Worm (Caenorhabditis elegans) whole organism, late embryonic: Measurements from ENCODE around the gene T20B12.3.

Source experiments
- C38D4.7 ChIP-seq: fragments of 200-800 bp; sonication (Bioruptor generic); optimal IDR thresholded peaks from 2 replicates; lab custom pipeline; 2018; ENCODE audit warnings: mild to moderate bottlenecking, missing genetic modification characterization, moderate library complexity, missing compliant biosample characterization
- F13H6.1 ChIP-seq: sonication (generic microtip); optimal IDR thresholded peaks from 2 replicates; lab custom pipeline; 2016; ENCODE audit warnings: missing genetic modification characterization, missing compliant biosample characterization
- K09A11.1 ChIP-seq: sonication (generic microtip); optimal IDR thresholded peaks from 2 replicates; lab custom pipeline; 2017; ENCODE audit warnings: antibody characterized with exemption, mild to moderate bottlenecking, missing genetic modification characterization, missing compliant biosample characterization; ENCODE audit not compliant: insufficient read depth
- T23F11.4 ChIP-seq: fragments of 200-800 bp; sonication (Bioruptor generic); optimal IDR thresholded peaks from 2 replicates; lab custom pipeline; 2018; ENCODE audit warnings: mild to moderate bottlenecking, missing genetic modification characterization, missing compliant biosample characterization
- Y22D7AL.16 ChIP-seq: sonication (generic microtip); optimal IDR thresholded peaks from 2 replicates; lab custom pipeline; 2016; ENCODE audit warnings: missing genetic modification characterization, missing compliant biosample characterization
- ahr-1 ChIP-seq: sonication (generic microtip); optimal IDR thresholded peaks from 2 replicates; lab custom pipeline; 2016; ENCODE audit warnings: missing genetic modification characterization, missing compliant biosample characterization
- ceh-30 ChIP-seq: fragments of 150-350 bp; optimal IDR thresholded peaks from 2 replicates; lab custom pipeline; 2014; ENCODE audit warnings: missing biosample characterization, missing genetic modification characterization
- ceh-31 ChIP-seq: sonication (generic microtip); optimal IDR thresholded peaks from 2 replicates; lab custom pipeline; 2016; ENCODE audit warnings: missing genetic modification characterization, missing compliant biosample characterization
- dve-1 ChIP-seq: sonication (generic microtip); optimal IDR thresholded peaks from 2 replicates; lab custom pipeline; 2017; ENCODE audit warnings: antibody characterized with exemption, mild to moderate bottlenecking, missing genetic modification characterization, missing compliant biosample characterization
- elt-2 ChIP-seq: sonication (generic microtip); optimal IDR thresholded peaks from 2 replicates; lab custom pipeline; 2016; ENCODE audit warnings: missing genetic modification reagents, missing genetic modification characterization, missing compliant biosample characterization
- ets-4 ChIP-seq: sonication (generic microtip); optimal IDR thresholded peaks from 2 replicates; lab custom pipeline; 2016; ENCODE audit warnings: missing genetic modification characterization, missing compliant biosample characterization
- eyg-1 ChIP-seq: sonication (generic microtip); optimal IDR thresholded peaks from 2 replicates; lab custom pipeline; 2016; ENCODE audit warnings: missing genotype, missing genetic modification characterization, missing compliant biosample characterization
- gmeb-2 ChIP-seq: sonication (generic microtip); optimal IDR thresholded peaks from 2 replicates; lab custom pipeline; 2016; ENCODE audit warnings: missing genetic modification characterization, inconsistent platforms, missing compliant biosample characterization
- hlh-6 ChIP-seq: sonication (generic microtip); optimal IDR thresholded peaks from 2 replicates; lab custom pipeline; 2016; ENCODE audit warnings: missing genotype, missing genetic modification characterization, missing compliant biosample characterization
- hlh-8 ChIP-seq: sonication (generic microtip); optimal IDR thresholded peaks from 2 replicates; lab custom pipeline; 2016; ENCODE audit warnings: missing genotype, missing genetic modification characterization, missing compliant biosample characterization
- lim-6 ChIP-seq: sonication (generic microtip); optimal IDR thresholded peaks from 2 replicates; lab custom pipeline; 2016; ENCODE audit warnings: missing genetic modification characterization, missing compliant biosample characterization
- lin-11 ChIP-seq: fragments of 200-800 bp; sonication (Bioruptor generic); optimal IDR thresholded peaks from 2 replicates; lab custom pipeline; 2018; ENCODE audit warnings: mild to moderate bottlenecking, missing genetic modification characterization, missing compliant biosample characterization
- mec-3 ChIP-seq: sonication (generic microtip); optimal IDR thresholded peaks from 2 replicates; lab custom pipeline; 2016; ENCODE audit warnings: borderline replicate concordance, missing genetic modification characterization, missing compliant biosample characterization
- npax-4 ChIP-seq: sonication (generic microtip); optimal IDR thresholded peaks from 2 replicates; lab custom pipeline; 2016; ENCODE audit warnings: missing genetic modification characterization, missing compliant biosample characterization
- odd-2 ChIP-seq: sonication (generic microtip); optimal IDR thresholded peaks from 2 replicates; lab custom pipeline; 2017; ENCODE audit warnings: antibody characterized with exemption, mild to moderate bottlenecking, missing genetic modification characterization, missing compliant biosample characterization
- pha-4 ChIP-seq: fragments of 150-350 bp; optimal IDR thresholded peaks from 2 replicates; lab custom pipeline; 2018; ENCODE audit warnings: missing biosample characterization, missing genetic modification reagents, missing genetic modification characterization
- pqm-1 ChIP-seq: sonication (generic microtip); optimal IDR thresholded peaks from 2 replicates; lab custom pipeline; 2016; ENCODE audit warnings: missing genetic modification characterization, missing compliant biosample characterization
- ref-2 ChIP-seq: sonication (generic microtip); optimal IDR thresholded peaks from 2 replicates; lab custom pipeline; 2016; ENCODE audit warnings: missing genetic modification characterization, missing compliant biosample characterization
- sdc-2 ChIP-seq: sonication (generic microtip); optimal IDR thresholded peaks from 2 replicates; lab custom pipeline; 2016; ENCODE audit warnings: missing genotype, missing genetic modification characterization, missing compliant biosample characterization
- sox-2 ChIP-seq: fragments of 200-800 bp; sonication (Bioruptor generic); IDR thresholded peaks from 2 replicates; pipeline ENCODE4 v1.3.6; 2022; ENCODE audit warnings: missing genetic modification reagents, missing genetic modification characterization, missing compliant biosample characterization
- sox-4 ChIP-seq: sonication (generic microtip); optimal IDR thresholded peaks from 2 replicates; lab custom pipeline; 2017; ENCODE audit warnings: mild to moderate bottlenecking, missing genetic modification characterization, inconsistent platforms, missing compliant biosample characterization
- tbx-7 ChIP-seq: sonication (generic microtip); optimal IDR thresholded peaks from 2 replicates; lab custom pipeline; 2016; ENCODE audit warnings: missing genotype, missing genetic modification characterization, missing compliant biosample characterization
- ttx-3 ChIP-seq: sonication (generic microtip); optimal IDR thresholded peaks from 2 replicates; lab custom pipeline; 2016; ENCODE audit warnings: missing genetic modification reagents, missing genetic modification characterization, missing compliant biosample characterization
- unc-42 ChIP-seq: sonication (generic microtip); optimal IDR thresholded peaks from 2 replicates; lab custom pipeline; 2016; ENCODE audit warnings: missing genotype, missing genetic modification characterization, missing compliant biosample characterization
- unc-55 ChIP-seq: sonication (generic microtip); optimal IDR thresholded peaks from 2 replicates; lab custom pipeline; 2017; ENCODE audit warnings: missing biosample characterization, missing genetic modification reagents, missing genetic modification characterization
- unc-86 ChIP-seq: sonication (generic microtip); optimal IDR thresholded peaks from 2 replicates; lab custom pipeline; 2016; ENCODE audit warnings: missing genetic modification characterization, missing compliant biosample characterization
- zip-5 ChIP-seq: sonication (generic microtip); optimal IDR thresholded peaks from 2 replicates; lab custom pipeline; 2016; ENCODE audit warnings: missing genetic modification characterization, missing compliant biosample characterization

The T20B12.3 gene

ce11 chrIII:7358627-7359026 lies 23.3 kb upstream of the T20B12.3 start:
- TF ChIP-seq eyg-1 (tag; lab: Kevin White, UChicago) (no peak), sdc-2 (no peak), C38D4.7 (GFP tag; lab: Kevin White, UChicago) (no peak), K09A11.1 (no peak), unc-86 (no peak), ahr-1 (tag; lab: Kevin White, UChicago) (no peak), pqm-1 (tag; lab: Kevin White, UChicago) (no peak), dve-1 (tag; lab: Kevin White, UChicago) (no peak), mec-3 (no peak), hlh-6 (tag; lab: Kevin White, UChicago) (no peak), sox-2 (GFP tag; lab: Robert Waterston, UW) (no peak), F13H6.1 (tag; lab: Kevin White, UChicago) (no peak), npax-4 (no peak), hlh-8 (tag; lab: Kevin White, UChicago) (no peak), T23F11.4 (GFP tag; lab: Kevin White, UChicago) (no peak), lim-6 (tag; lab: Kevin White, UChicago) (no peak), elt-2 (tag; lab: Kevin White, UChicago) (no peak)
- TF ChIP-seq, all 69 proteins: peak for 0

DNA sequence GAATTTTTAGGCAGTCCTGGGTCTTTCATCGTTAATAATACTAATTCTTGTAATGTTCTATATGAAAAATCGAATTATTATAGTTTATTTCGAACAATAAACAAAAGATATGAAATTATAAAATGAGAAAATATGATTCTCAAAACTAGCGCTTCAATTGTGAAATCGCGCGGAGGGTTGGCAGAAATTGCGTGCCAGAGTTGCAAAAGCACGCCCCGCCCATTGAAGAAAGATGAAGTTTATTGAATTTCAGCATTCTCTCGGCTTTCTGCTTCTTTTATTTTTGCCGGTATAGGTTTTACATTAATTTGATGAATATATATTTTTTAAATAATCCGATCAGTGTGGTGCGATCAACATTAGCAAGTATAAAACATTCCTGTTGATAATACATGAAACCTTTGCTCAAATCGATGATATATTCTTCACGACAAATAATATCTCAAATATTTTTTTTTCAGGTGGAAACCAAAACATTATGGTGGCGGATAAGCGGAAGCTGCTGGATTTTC lies 22.8 kb upstream of the T20B12.3 start, which contains the start of the genes eco-1 and hmgr-1:
TSS of gene eco-1 (minus strand) at position 59 of the 512 bp plus-strand sequence.
TSS of gene hmgr-1 (plus strand) at position 462 of the 512 bp plus-strand sequence.
- TF ChIP-seq ttx-3 (tag; lab: Kevin White, UChicago): no peak
- TF ChIP-seq sox-4 (tag; lab: Kevin White, UChicago): no peak
- no peak for TF ChIP-seq mec-3
- TF ChIP-seq unc-42 (tag; lab: Kevin White, UChicago): peak; percentile 55
- TF ChIP-seq, all 69 proteins: peak for 1

ce11 chrIII:7365602-7366001 lies 16.3 kb upstream of the T20B12.3 start, which contains the start of gene F08F8.11:
F08F8.11 (plus strand) TSS chrIII:7365902.
- TF ChIP-seq ceh-31 (tag; lab: Kevin White, UChicago) (no peak), sox-2 (GFP tag; lab: Robert Waterston, UW) (no peak), ceh-30 (tag; lab: Kevin White, UChicago) (no peak), Y22D7AL.16 (tag; lab: Kevin White, UChicago) (no peak)

ce11 chrIII:7367012-7367760 lies 14.7 kb upstream of the T20B12.3 start, which contains the start of the genes T20B12.5 and T20B12.4:
T20B12.5 (minus strand) TSS chrIII:7367112.
T20B12.4 (plus strand) TSS chrIII:7367710.
- TF ChIP-seq gmeb-2 (tag; lab: Kevin White, UChicago) (no peak), ceh-30 (tag; lab: Kevin White, UChicago) (no peak), unc-86 (no peak), odd-2 (tag; lab: Kevin White, UChicago) (no peak)
- TF ChIP-seq, all 69 proteins: peak for 0

- TF ChIP-seq ref-2 (tag; lab: Kevin White, UChicago) (no peak), tbx-7 (tag; lab: Kevin White, UChicago) (no peak), lin-11 (no peak), ets-4 (tag; lab: Kevin White, UChicago) (no peak), lim-6 (tag; lab: Kevin White, UChicago) (no peak), F13H6.1 (tag; lab: Kevin White, UChicago) (no peak), zip-5 (no peak), pha-4 (no peak), elt-2 (tag; lab: Kevin White, UChicago) (no peak), npax-4 (no peak), unc-55 (GFP tag; lab: Kevin White, UChicago) (no peak), unc-42 (tag; lab: Kevin White, UChicago) (no peak)
Observed at ce11 chrIII:7369394-7370024, 12.4 kb upstream of the T20B12.3 start.
